Worm (Caenorhabditis elegans) whole organism, L2 larva: Measurements from ENCODE around the gene nlp-61.

Experiments used
- F13H6.1 ChIP-seq: sonication (generic microtip); optimal IDR thresholded peaks from 2 replicates; lab custom pipeline; 2016; ENCODE audit warnings: missing genetic modification characterization, missing compliant biosample characterization
- R02D3.7 ChIP-seq: fragments of 150-350 bp; optimal IDR thresholded peaks from 2 replicates; lab custom pipeline; 2014; ENCODE audit warnings: missing biosample characterization, missing genetic modification characterization
- Y55F3AM.14 ChIP-seq: fragments of 200-800 bp; sonication (Bioruptor generic); optimal IDR thresholded peaks from 2 replicates; lab custom pipeline; 2018; ENCODE audit warnings: mild to moderate bottlenecking, missing genetic modification characterization, missing compliant biosample characterization
- ZK546.5 ChIP-seq: sonication (generic microtip); optimal IDR thresholded peaks from 2 replicates; lab custom pipeline; 2017; ENCODE audit warnings: missing biosample characterization, missing genetic modification characterization
- alr-1 ChIP-seq: fragments of 150-350 bp; optimal IDR thresholded peaks from 2 replicates; lab custom pipeline; 2014; ENCODE audit warnings: missing biosample characterization, missing genetic modification characterization
- aly-2 ChIP-seq: fragments of 150-350 bp; optimal IDR thresholded peaks from 2 replicates; lab custom pipeline; 2014; ENCODE audit warnings: missing biosample characterization, missing genetic modification characterization
- blmp-1 ChIP-seq: sonication (generic microtip); optimal IDR thresholded peaks from 2 replicates; lab custom pipeline; 2017; ENCODE audit warnings: missing genetic modification characterization, mild to moderate bottlenecking, missing compliant biosample characterization, antibody characterized with exemption, moderate library complexity; ENCODE audit not compliant: insufficient read depth
- ceh-16 ChIP-seq: fragments of 150-350 bp; optimal IDR thresholded peaks from 2 replicates; lab custom pipeline; 2014; ENCODE audit warnings: missing biosample characterization, missing genetic modification characterization
- ceh-82 ChIP-seq: fragments of 150-350 bp; optimal IDR thresholded peaks from 2 replicates; lab custom pipeline; 2014; ENCODE audit warnings: missing biosample characterization, missing genetic modification characterization
- crh-2 ChIP-seq: sonication (generic microtip); optimal IDR thresholded peaks from 2 replicates; lab custom pipeline; 2017; ENCODE audit warnings: missing biosample characterization, missing genetic modification characterization
- dmd-4 ChIP-seq: sonication (generic microtip); optimal IDR thresholded peaks from 2 replicates; lab custom pipeline; 2017; ENCODE audit warnings: missing biosample characterization, missing genetic modification characterization
- egl-27 ChIP-seq: sonication (generic microtip); optimal IDR thresholded peaks from 3 replicates; lab custom pipeline; 2017; ENCODE audit warnings: missing biosample characterization, missing genetic modification reagents, missing genetic modification characterization
- elt-1 ChIP-seq: fragments of 150-350 bp; optimal IDR thresholded peaks from 2 replicates; lab custom pipeline; 2014; ENCODE audit warnings: missing biosample characterization, missing genetic modification characterization
- fos-1 ChIP-seq: fragments of 150-350 bp; optimal IDR thresholded peaks from 2 replicates; lab custom pipeline; 2014; ENCODE audit warnings: missing biosample characterization, missing genetic modification characterization
- lin-11 ChIP-seq: fragments of 150-350 bp; sonication (generic microtip); optimal IDR thresholded peaks from 2 replicates; lab custom pipeline; 2014; ENCODE audit warnings: missing biosample characterization, missing genetic modification characterization, inconsistent platforms, mixed read lengths
- lin-13 ChIP-seq: fragments of 150-350 bp; optimal IDR thresholded peaks from 2 replicates; lab custom pipeline; 2014; ENCODE audit warnings: missing biosample characterization, missing genetic modification reagents, missing genetic modification characterization
- lin-39 ChIP-seq: fragments of 150-350 bp; optimal IDR thresholded peaks from 2 replicates; lab custom pipeline; 2014; ENCODE audit warnings: missing biosample characterization, missing genetic modification reagents, missing genetic modification characterization
- lsy-2 ChIP-seq, 2 experiments: fragments of 150-350 bp in 1 of 2; sonication (generic microtip) in 1 of 2; optimal IDR thresholded peaks; 2 replicates each; lab custom pipeline; 2014 to 2017; ENCODE audit warnings: missing biosample characterization in 2 of 2, missing genetic modification characterization in 2 of 2
- mab-5 ChIP-seq: fragments of 150-350 bp; optimal IDR thresholded peaks from 2 replicates; lab custom pipeline; 2014; ENCODE audit warnings: missing biosample characterization, missing genetic modification characterization
- mdl-1 ChIP-seq, 2 experiments: fragments of 150-350 bp in 1 of 2; sonication (generic microtip) in 1 of 2; optimal IDR thresholded peaks; 2 replicates each; lab custom pipeline; 2017; ENCODE audit warnings: missing biosample characterization in 2 of 2, missing genetic modification characterization in 2 of 2
- nhr-10 ChIP-seq: sonication (generic microtip); optimal IDR thresholded peaks from 2 replicates; lab custom pipeline; 2017; ENCODE audit warnings: missing biosample characterization, missing genetic modification characterization
- nhr-11 ChIP-seq: fragments of 150-350 bp; optimal IDR thresholded peaks from 2 replicates; lab custom pipeline; 2014; ENCODE audit warnings: missing biosample characterization, missing genetic modification characterization
- nhr-129 ChIP-seq: fragments of 150-350 bp; optimal IDR thresholded peaks from 2 replicates; lab custom pipeline; 2014; ENCODE audit warnings: missing biosample characterization, missing genetic modification characterization
- nhr-23 ChIP-seq: fragments of 150-350 bp; optimal IDR thresholded peaks from 2 replicates; lab custom pipeline; 2014; ENCODE audit warnings: missing biosample characterization, missing genetic modification reagents, missing genetic modification characterization
- nhr-237 ChIP-seq: fragments of 150-350 bp; optimal IDR thresholded peaks from 2 replicates; lab custom pipeline; 2014; ENCODE audit warnings: missing biosample characterization, missing genetic modification characterization
- nhr-25 ChIP-seq: fragments of 150-350 bp; sonication (generic microtip); optimal IDR thresholded peaks from 3 replicates; lab custom pipeline; 2014; ENCODE audit warnings: missing biosample characterization, missing genetic modification characterization
- nhr-77 ChIP-seq: fragments of 150-350 bp; optimal IDR thresholded peaks from 2 replicates; lab custom pipeline; 2014; ENCODE audit warnings: missing biosample characterization, missing genetic modification characterization
- peb-1 ChIP-seq: fragments of 150-350 bp; optimal IDR thresholded peaks from 2 replicates; lab custom pipeline; 2014; ENCODE audit warnings: missing biosample characterization, missing genetic modification characterization
- sem-4 ChIP-seq: fragments of 150-350 bp; optimal IDR thresholded peaks from 2 replicates; lab custom pipeline; 2014; ENCODE audit warnings: missing biosample characterization, missing genetic modification reagents, missing genetic modification characterization
- skn-1 ChIP-seq: sonication (generic microtip); optimal IDR thresholded peaks from 2 replicates; lab custom pipeline; 2017; ENCODE audit warnings: missing biosample characterization, missing genetic modification characterization
- sma-3 ChIP-seq: sonication (generic microtip); optimal IDR thresholded peaks from 2 replicates; lab custom pipeline; 2016; ENCODE audit warnings: missing genetic modification reagents, missing genetic modification characterization, missing compliant biosample characterization
- sma-9 ChIP-seq, 2 experiments: fragments of 150-350 bp in 1 of 2; sonication (generic microtip) in 1 of 2; optimal IDR thresholded peaks; 2 replicates each; lab custom pipeline; 2014 to 2016; ENCODE audit warnings: missing genetic modification characterization in 2 of 2, mild to moderate bottlenecking in 1 of 2, missing biosample characterization in 1 of 2, missing compliant biosample characterization in 1 of 2, missing genetic modification reagents in 1 of 2, moderate library complexity in 1 of 2
- snpc-4 ChIP-seq: fragments of 150-350 bp; optimal IDR thresholded peaks from 2 replicates; lab custom pipeline; 2014; ENCODE audit warnings: missing biosample characterization, missing genetic modification characterization
- unc-39 ChIP-seq: fragments of 150-350 bp; optimal IDR thresholded peaks from 2 replicates; lab custom pipeline; 2014; ENCODE audit warnings: missing biosample characterization, missing genetic modification characterization
- unc-55 ChIP-seq: fragments of 150-350 bp; sonication (generic microtip); optimal IDR thresholded peaks from 3 replicates; lab custom pipeline; 2014; ENCODE audit warnings: missing biosample characterization, missing genetic modification reagents, missing genetic modification characterization
- unc-62 ChIP-seq: fragments of 150-350 bp; optimal IDR thresholded peaks from 2 replicates; lab custom pipeline; 2014; ENCODE audit warnings: missing biosample characterization, missing genetic modification reagents, missing genetic modification characterization
- zag-1 ChIP-seq: fragments of 150-350 bp; optimal IDR thresholded peaks from 2 replicates; lab custom pipeline; 2014; ENCODE audit warnings: missing biosample characterization, missing genetic modification characterization
- ztf-11 ChIP-seq: sonication (generic microtip); optimal IDR thresholded peaks from 2 replicates; lab custom pipeline; 2017; ENCODE audit warnings: missing biosample characterization, missing genetic modification characterization
- ztf-4 ChIP-seq: fragments of 150-350 bp; optimal IDR thresholded peaks from 2 replicates; lab custom pipeline; 2014; ENCODE audit warnings: missing biosample characterization, missing genetic modification characterization

nlp-61 gene

ce11 chrX:7640391-7640790, 12.9 kb downstream of the nlp-61 start:
- no peak for TF ChIP-seq nhr-10
- TF ChIP-seq alr-1 (tag; lab: Kevin White, UChicago): no peak
- TF ChIP-seq fos-1 (tag; lab: Kevin White, UChicago): no peak
- no peak for TF ChIP-seq ztf-4 (tag; lab: Kevin White, UChicago)
- TF ChIP-seq, all 48 proteins: peak for 0

- TF ChIP-seq crh-2 (no peak), aly-2 (tag; lab: Kevin White, UChicago) (no peak), peb-1 (tag; lab: Kevin White, UChicago) (no peak), mdl-1 (tag; optimal IDR thresholded peaks at IDR 0.05; lab: Kevin White, UChicago) (no peak), nhr-77 (tag; lab: Kevin White, UChicago) (no peak), R02D3.7 (tag; lab: Kevin White, UChicago) (no peak), sma-9 (GFP tag; optimal IDR thresholded peaks at IDR 0.05; lab: Kevin White, UChicago) (no peak), sma-9 (tag; optimal IDR thresholded peaks at IDR 0.05; lab: Kevin White, UChicago) (no peak), nhr-10 (no peak), unc-62 (no peak), skn-1 (tag; lab: Kevin White, UChicago) (no peak), lsy-2 (tag; optimal IDR thresholded peaks at IDR 0.05; lab: Kevin White, UChicago) (no peak), elt-1 (tag; lab: Kevin White, UChicago) (no peak), mab-5 (tag; lab: Kevin White, UChicago) (no peak), fos-1 (tag; lab: Kevin White, UChicago) (no peak)
Measured at ce11 chrX:7640811-7641210, 13.4 kb downstream of the nlp-61 start.

- no peak for TF ChIP-seq mab-5 (tag; lab: Kevin White, UChicago)
- no peak for TF ChIP-seq unc-55
- TF ChIP-seq unc-39 (tag; lab: Kevin White, UChicago): no peak
- TF ChIP-seq nhr-23 (tag; lab: Kevin White, UChicago): no peak
- no peak for TF ChIP-seq ztf-11 (tag; lab: Kevin White, UChicago)
- TF ChIP-seq ztf-4 (tag; lab: Kevin White, UChicago): no peak
- TF ChIP-seq F13H6.1 (tag; lab: Kevin White, UChicago): no peak
Measured at ce11 chrX:7645313-7645712, 17.9 kb downstream of the nlp-61 start, which contains the start of gene F26A10.2. Gene F26A10.2, minus strand, starts transcription at chrX:7645413.

ce11 chrX:7651219-7651958, 23.9 kb downstream of the nlp-61 start:
- TF ChIP-seq mdl-1 (tag; optimal IDR thresholded peaks at IDR 0.05; lab: Kevin White, UChicago) (peak in 1 of 2 experiments; percentile 24), F13H6.1 (tag; lab: Kevin White, UChicago) (peak; percentile 31), nhr-10 (no peak)
- TF ChIP-seq, all 48 proteins: peak for 2

- TF ChIP-seq elt-1 (tag; lab: Kevin White, UChicago) (no peak), nhr-25 (tag; lab: Kevin White, UChicago) (no peak), lsy-2 (tag; optimal IDR thresholded peaks at IDR 0.05; lab: Kevin White, UChicago) (no peak), ZK546.5 (tag; lab: Kevin White, UChicago) (no peak), nhr-23 (tag; lab: Kevin White, UChicago) (no peak), Y55F3AM.14 (no peak), nhr-11 (no peak), nhr-237 (tag; lab: Kevin White, UChicago) (no peak), egl-27 (tag; lab: Kevin White, UChicago) (no peak), unc-55 (no peak)
Measured at ce11 chrX:7652308-7652707, 24.9 kb downstream of the nlp-61 start.

- TF ChIP-seq unc-55 (peak; percentile 50), sma-3 (GFP tag; lab: Kevin White, UChicago) (no peak), lin-11 (tag; lab: Kevin White, UChicago) (peak; percentile 11), mdl-1 (tag; optimal IDR thresholded peaks at IDR 0.05; lab: Kevin White, UChicago) (peak; percentile 38 to 52), F13H6.1 (tag; lab: Kevin White, UChicago) (peak; percentile 71), lin-39 (tag; lab: Kevin White, UChicago) (no peak), dmd-4 (tag; lab: Kevin White, UChicago) (no peak), nhr-129 (tag; lab: Kevin White, UChicago) (peak; percentile 33), snpc-4 (tag; lab: Kevin White, UChicago) (no peak), zag-1 (peak; percentile 57), unc-62 (no peak), aly-2 (tag; lab: Kevin White, UChicago) (no peak), blmp-1 (tag; lab: Kevin White, UChicago) (no peak), sem-4 (tag; lab: Kevin White, UChicago) (no peak), mab-5 (tag; lab: Kevin White, UChicago) (no peak), ceh-82 (tag; lab: Kevin White, UChicago) (no peak), crh-2 (no peak), ZK546.5 (tag; lab: Kevin White, UChicago) (no peak), sma-9 (GFP tag; optimal IDR thresholded peaks at IDR 0.05; lab: Kevin White, UChicago) (peak; percentile 34), sma-9 (tag; optimal IDR thresholded peaks at IDR 0.05; lab: Kevin White, UChicago) (no peak), lin-13 (GFP tag; lab: Kevin White, UChicago) (no peak), ceh-16 (tag; lab: Kevin White, UChicago) (no peak)
Measured at ce11 chrX:7653708-7654390, 26.4 kb downstream of the nlp-61 start.
